Worm (Caenorhabditis elegans) whole organism, L3 larva: ENCODE data around the gene F12E12.6.

Experiments used
- R02D3.7 ChIP-seq: fragments of 150-350 bp; optimal IDR thresholded peaks from 2 replicates; lab custom pipeline; 2014; ENCODE audit warnings: missing biosample characterization, missing genetic modification characterization
- ZK546.5 ChIP-seq: sonication (generic microtip); optimal IDR thresholded peaks from 2 replicates; lab custom pipeline; 2017; ENCODE audit warnings: missing biosample characterization, missing genetic modification characterization
- aly-2 ChIP-seq: fragments of 150-350 bp; optimal IDR thresholded peaks from 2 replicates; lab custom pipeline; 2014; ENCODE audit warnings: missing biosample characterization, missing genetic modification characterization
- ceh-16 ChIP-seq: sonication (generic microtip); optimal IDR thresholded peaks from 2 replicates; lab custom pipeline; 2017; ENCODE audit warnings: missing biosample characterization, missing genetic modification characterization
- ceh-28 ChIP-seq: fragments of 150-350 bp; optimal IDR thresholded peaks from 2 replicates; lab custom pipeline; 2014; ENCODE audit warnings: missing biosample characterization, missing genetic modification reagents, missing genetic modification characterization
- ceh-82 ChIP-seq: fragments of 150-350 bp; optimal IDR thresholded peaks from 2 replicates; lab custom pipeline; 2014; ENCODE audit warnings: missing biosample characterization, missing genetic modification characterization
- ceh-9 ChIP-seq: sonication (generic microtip); optimal IDR thresholded peaks from 2 replicates; lab custom pipeline; 2018; ENCODE audit warnings: missing biosample characterization, missing genetic modification characterization
- daf-12 ChIP-seq: fragments of 150-350 bp; optimal IDR thresholded peaks from 2 replicates; lab custom pipeline; 2014; ENCODE audit warnings: missing biosample characterization, missing genetic modification reagents, missing genetic modification characterization
- egl-27 ChIP-seq: sonication (generic microtip); optimal IDR thresholded peaks from 4 replicates; lab custom pipeline; 2017; ENCODE audit warnings: missing biosample characterization, missing genetic modification reagents, missing genetic modification characterization
- elt-2 ChIP-seq: sonication (generic microtip); optimal IDR thresholded peaks from 2 replicates; lab custom pipeline; 2016; ENCODE audit warnings: missing genetic modification reagents, mild to moderate bottlenecking, missing genetic modification characterization, missing compliant biosample characterization
- elt-3 ChIP-seq, 3 experiments: fragments of 150-350 bp in 1 of 3; sonication (generic microtip) in 2 of 3; optimal IDR thresholded peaks; 2 replicates in 2 of 3; 4 replicates in 1 of 3; lab custom pipeline; 2014 to 2017; ENCODE audit warnings: missing biosample characterization in 3 of 3, missing genetic modification characterization in 3 of 3
- eor-1 ChIP-seq, 2 experiments: fragments of 150-350 bp; optimal IDR thresholded peaks; 2 replicates each; lab custom pipeline; 2014 to 2018; ENCODE audit warnings: missing biosample characterization in 2 of 2, missing genetic modification characterization in 2 of 2
- fkh-10 ChIP-seq: sonication (generic microtip); optimal IDR thresholded peaks from 2 replicates; lab custom pipeline; 2017; ENCODE audit warnings: missing biosample characterization, missing genetic modification reagents, missing genetic modification characterization
- fos-1 ChIP-seq: fragments of 150-350 bp; optimal IDR thresholded peaks from 2 replicates; lab custom pipeline; 2014; ENCODE audit warnings: missing biosample characterization, missing genetic modification characterization
- hmg-11 ChIP-seq: sonication (generic microtip); optimal IDR thresholded peaks from 2 replicates; lab custom pipeline; 2016; ENCODE audit warnings: missing genetic modification characterization, missing compliant biosample characterization
- jun-1 ChIP-seq: fragments of 150-350 bp; optimal IDR thresholded peaks from 2 replicates; lab custom pipeline; 2014; ENCODE audit warnings: missing biosample characterization, missing genetic modification reagents, missing genetic modification characterization
- lsy-12 ChIP-seq: sonication (generic microtip); optimal IDR thresholded peaks from 2 replicates; lab custom pipeline; 2016; ENCODE audit warnings: mild to moderate bottlenecking, missing genetic modification characterization, missing compliant biosample characterization
- mdl-1 ChIP-seq: fragments of 150-350 bp; optimal IDR thresholded peaks from 2 replicates; lab custom pipeline; 2014; ENCODE audit warnings: missing biosample characterization, missing genetic modification characterization
- mml-1 ChIP-seq: fragments of 150-350 bp; sonication (generic microtip); optimal IDR thresholded peaks from 3 replicates; lab custom pipeline; 2014; ENCODE audit warnings: missing biosample characterization, missing genetic modification characterization
- nfya-1 ChIP-seq: sonication (generic microtip); optimal IDR thresholded peaks from 2 replicates; lab custom pipeline; 2017; ENCODE audit warnings: missing genetic modification characterization, mild to moderate bottlenecking, missing compliant biosample characterization, antibody characterized with exemption, moderate library complexity; ENCODE audit not compliant: insufficient read depth
- nhr-11 ChIP-seq: fragments of 150-350 bp; optimal IDR thresholded peaks from 2 replicates; lab custom pipeline; 2014; ENCODE audit warnings: missing biosample characterization, missing genetic modification characterization
- nhr-23 ChIP-seq: fragments of 150-350 bp; optimal IDR thresholded peaks from 2 replicates; lab custom pipeline; 2014; ENCODE audit warnings: missing biosample characterization, missing genetic modification reagents, missing genetic modification characterization
- nhr-237 ChIP-seq: fragments of 150-350 bp; optimal IDR thresholded peaks from 2 replicates; lab custom pipeline; 2014; ENCODE audit warnings: missing biosample characterization, missing genetic modification characterization
- nhr-25 ChIP-seq: sonication (generic microtip); optimal IDR thresholded peaks from 2 replicates; lab custom pipeline; 2017; ENCODE audit warnings: missing biosample characterization, missing genetic modification characterization
- nhr-28 ChIP-seq: fragments of 150-350 bp; optimal IDR thresholded peaks from 2 replicates; lab custom pipeline; 2014; ENCODE audit warnings: missing biosample characterization, missing genetic modification characterization
- nhr-43 ChIP-seq: sonication (generic microtip); optimal IDR thresholded peaks from 2 replicates; lab custom pipeline; 2016; ENCODE audit warnings: mild to moderate bottlenecking, missing genetic modification characterization, missing compliant biosample characterization; ENCODE audit not compliant: poor library complexity, severe bottlenecking
- nhr-67 ChIP-seq: fragments of 150-350 bp; optimal IDR thresholded peaks from 2 replicates; lab custom pipeline; 2014; ENCODE audit warnings: missing biosample characterization, missing genetic modification characterization
- nhr-76 ChIP-seq: fragments of 150-350 bp; sonication (generic microtip); optimal IDR thresholded peaks from 5 replicates; lab custom pipeline; 2014; ENCODE audit warnings: missing biosample characterization, missing genetic modification characterization
- nhr-77 ChIP-seq: fragments of 150-350 bp; optimal IDR thresholded peaks from 2 replicates; lab custom pipeline; 2014; ENCODE audit warnings: missing biosample characterization, missing genetic modification characterization
- pha-4 ChIP-seq: fragments of 150-350 bp; optimal IDR thresholded peaks from 2 replicates; lab custom pipeline; 2014; ENCODE audit warnings: missing biosample characterization, missing genetic modification reagents, missing genetic modification characterization
- pqm-1 ChIP-seq: fragments of 150-350 bp; optimal IDR thresholded peaks from 2 replicates; lab custom pipeline; 2017; ENCODE audit warnings: missing biosample characterization, missing genetic modification characterization, inconsistent platforms
- sea-2 ChIP-seq: fragments of 150-350 bp; sonication (generic microtip); optimal IDR thresholded peaks from 4 replicates; lab custom pipeline; 2014; ENCODE audit warnings: missing biosample characterization, missing genetic modification reagents, missing genetic modification characterization
- skn-1 ChIP-seq: fragments of 150-350 bp; optimal IDR thresholded peaks from 2 replicates; lab custom pipeline; 2014; ENCODE audit warnings: missing biosample characterization, missing genetic modification characterization
- unc-62 ChIP-seq: fragments of 150-350 bp; sonication (generic microtip); optimal IDR thresholded peaks from 4 replicates; lab custom pipeline; 2014; ENCODE audit warnings: missing biosample characterization, missing genetic modification reagents, missing genetic modification characterization
- ztf-4 ChIP-seq: fragments of 150-350 bp; optimal IDR thresholded peaks from 2 replicates; lab custom pipeline; 2014; ENCODE audit warnings: missing biosample characterization, missing genetic modification characterization

Gene F12E12.6

DNA sequence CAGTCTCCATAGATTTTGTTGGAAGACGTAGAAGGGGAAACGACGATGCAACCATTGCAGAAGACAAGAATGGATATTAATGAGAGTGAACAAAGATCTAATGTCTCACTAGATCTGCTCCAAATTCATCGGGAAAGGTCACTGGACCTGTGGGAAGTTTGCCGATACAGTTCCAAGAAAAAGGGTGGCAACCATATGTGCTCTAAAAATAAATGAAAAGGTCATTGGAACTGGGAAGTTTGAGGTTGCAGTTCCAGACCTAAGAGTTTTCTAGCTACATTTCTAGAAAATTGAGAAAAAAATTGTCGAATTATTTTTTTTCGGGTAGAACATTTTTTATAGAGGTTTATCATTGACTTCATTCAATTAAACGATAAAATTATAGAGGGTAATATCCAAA is 10.7 kb upstream of the F12E12.6 start, which contains the start of gene fbxb-92:
Gene fbxb-92 (minus strand): TSS at position 101 of the 400 bp plus-strand sequence.
- TF ChIP-seq fkh-10 (GFP tag; lab: Kevin White, UChicago) (no peak), nhr-11 (tag; lab: Kevin White, UChicago) (no peak), ceh-16 (tag; lab: Kevin White, UChicago) (no peak), skn-1 (tag; lab: Kevin White, UChicago) (no peak), eor-1 (tag; optimal IDR thresholded peaks at IDR 0.05; lab: Kevin White, UChicago) (no peak), fos-1 (no peak), nhr-237 (tag; lab: Kevin White, UChicago) (no peak), nhr-76 (no peak), ceh-9 (tag; lab: Kevin White, UChicago) (no peak), sea-2 (GFP tag; lab: Kevin White, UChicago) (no peak), lsy-12 (tag; lab: Kevin White, UChicago) (no peak), nfya-1 (no peak)

DNA sequence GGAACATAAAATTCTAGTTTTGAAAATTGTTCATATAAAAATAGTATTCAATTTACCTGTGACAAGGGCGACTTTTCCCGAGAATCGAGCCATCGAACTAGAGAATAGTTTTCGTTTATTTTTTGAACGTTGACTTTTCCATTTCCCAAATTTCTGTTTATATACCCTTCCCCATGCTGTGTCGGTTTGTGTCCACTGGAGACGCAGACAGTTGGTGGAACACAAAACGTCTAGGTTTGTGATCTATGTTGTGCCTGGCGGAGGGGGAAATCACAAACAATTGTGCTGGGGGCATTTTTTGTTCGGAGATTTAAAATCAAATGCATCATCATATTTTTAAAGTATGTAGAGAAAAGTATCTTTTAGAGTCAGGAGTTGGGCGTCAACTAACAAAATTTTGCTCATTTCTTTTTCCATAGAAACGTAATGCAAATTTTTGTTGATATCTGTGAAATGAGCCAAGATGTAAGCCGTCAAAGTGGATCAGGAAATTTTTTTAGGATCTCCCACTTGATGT is 7.0 kb upstream of the F12E12.6 start, which contains the start of gene nta-1:
Gene nta-1 (minus strand): TSS at position 131 of the 517 bp plus-strand sequence.
- TF ChIP-seq pha-4 (tag; lab: Kevin White, UChicago) (peak; percentile 76), egl-27 (tag; lab: Kevin White, UChicago) (no peak), pqm-1 (tag; lab: Kevin White, UChicago) (peak; percentile 51), elt-2 (tag; lab: Kevin White, UChicago) (peak; percentile 24)

DNA sequence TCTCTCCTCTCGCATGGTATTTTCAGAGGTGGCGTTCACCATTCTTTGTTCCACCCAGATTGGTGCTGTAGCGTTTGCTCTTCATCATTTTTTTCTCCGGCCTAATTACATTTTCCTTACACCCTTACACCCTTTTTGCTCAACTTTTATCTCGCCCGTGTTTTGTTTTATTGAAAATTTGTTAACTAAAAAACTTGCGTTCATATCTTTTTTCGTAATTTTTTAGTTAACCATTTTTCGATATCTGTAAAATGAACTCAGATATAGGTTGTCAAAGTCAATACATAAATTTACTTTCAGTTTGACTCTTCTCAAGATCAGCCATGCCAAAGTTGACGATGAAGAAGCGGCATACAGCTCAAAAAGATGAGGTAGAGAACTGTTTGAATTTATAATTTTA is 4.8 kb upstream of the F12E12.6 start, which contains the start of gene F12E12.1:
Gene F12E12.1 (plus strand): TSS at position 301 of the 400 bp plus-strand sequence.
- TF ChIP-seq mdl-1 (tag; lab: Kevin White, UChicago) (no peak), nhr-43 (tag; lab: Kevin White, UChicago) (no peak), hmg-11 (tag; lab: Kevin White, UChicago) (no peak), ceh-9 (tag; lab: Kevin White, UChicago) (no peak), ceh-82 (tag; lab: Kevin White, UChicago) (no peak), ztf-4 (tag; lab: Kevin White, UChicago) (no peak), unc-62 (GFP tag; lab: Kevin White, UChicago) (no peak), nhr-11 (tag; lab: Kevin White, UChicago) (no peak), aly-2 (no peak), nhr-77 (tag; lab: Kevin White, UChicago) (no peak), egl-27 (tag; lab: Kevin White, UChicago) (no peak), skn-1 (tag; lab: Kevin White, UChicago) (no peak), ZK546.5 (no peak), pha-4 (tag; lab: Kevin White, UChicago) (no peak), nhr-28 (no peak), nfya-1 (no peak), daf-12 (no peak), nhr-25 (tag; lab: Kevin White, UChicago) (no peak), nhr-76 (no peak)

DNA sequence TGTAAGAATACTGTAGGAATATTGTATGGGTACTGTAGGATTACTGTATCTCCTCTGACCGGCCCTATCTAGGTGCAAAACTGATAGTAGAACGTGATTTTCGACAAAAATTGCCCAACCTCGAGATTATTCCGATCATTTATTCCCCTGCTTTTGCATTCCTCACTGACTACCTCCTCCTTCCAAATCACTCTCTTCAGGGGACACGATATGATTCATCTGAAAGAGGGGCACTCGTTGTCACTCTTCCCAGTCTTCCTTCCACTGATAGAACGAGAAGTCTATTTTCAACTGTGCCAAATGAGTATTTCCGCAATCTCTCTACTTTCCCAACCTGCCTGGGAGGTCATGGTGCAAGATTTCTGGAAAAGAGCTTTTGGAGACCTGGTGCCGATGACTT is 2.9 kb upstream of the F12E12.6 start, which contains the start of gene F12E12.2:
Gene F12E12.2 (plus strand): TSS at position 301 of the 400 bp plus-strand sequence.
- TF ChIP-seq ceh-28, result no peak
- TF ChIP-seq sea-2 (GFP tag; lab: Kevin White, UChicago), result no peak
- no peak for TF ChIP-seq nhr-11 (tag; lab: Kevin White, UChicago)
- TF ChIP-seq nhr-23 (tag; lab: Kevin White, UChicago), result no peak
- TF ChIP-seq jun-1 (tag; lab: Kevin White, UChicago), result no peak
- no peak for TF ChIP-seq ztf-4 (tag; lab: Kevin White, UChicago)
- TF ChIP-seq mdl-1 (tag; lab: Kevin White, UChicago), result no peak
- no peak for TF ChIP-seq nhr-77 (tag; lab: Kevin White, UChicago)
- TF ChIP-seq pqm-1 (tag; lab: Kevin White, UChicago), result no peak
- no peak for TF ChIP-seq pha-4 (tag; lab: Kevin White, UChicago)
- TF ChIP-seq nhr-67 (tag; lab: Kevin White, UChicago), result no peak
- TF ChIP-seq nhr-237 (tag; lab: Kevin White, UChicago), result no peak
- TF ChIP-seq R02D3.7 (tag; lab: Kevin White, UChicago), result no peak
- TF ChIP-seq elt-3 (tag; optimal IDR thresholded peaks at IDR 0.05; lab: Kevin White, UChicago), result no peak
- TF ChIP-seq egl-27 (tag; lab: Kevin White, UChicago), result no peak
- TF ChIP-seq hmg-11 (tag; lab: Kevin White, UChicago), result no peak
- TF ChIP-seq mml-1 (tag; lab: Kevin White, UChicago), result no peak
